Fruit fly (Drosophila melanogaster): ENCODE results near the gene Uch.
A peak's percentile ranks its signal among the peaks of the same experiment; 100 is the strongest.

The Uch gene

DNA sequence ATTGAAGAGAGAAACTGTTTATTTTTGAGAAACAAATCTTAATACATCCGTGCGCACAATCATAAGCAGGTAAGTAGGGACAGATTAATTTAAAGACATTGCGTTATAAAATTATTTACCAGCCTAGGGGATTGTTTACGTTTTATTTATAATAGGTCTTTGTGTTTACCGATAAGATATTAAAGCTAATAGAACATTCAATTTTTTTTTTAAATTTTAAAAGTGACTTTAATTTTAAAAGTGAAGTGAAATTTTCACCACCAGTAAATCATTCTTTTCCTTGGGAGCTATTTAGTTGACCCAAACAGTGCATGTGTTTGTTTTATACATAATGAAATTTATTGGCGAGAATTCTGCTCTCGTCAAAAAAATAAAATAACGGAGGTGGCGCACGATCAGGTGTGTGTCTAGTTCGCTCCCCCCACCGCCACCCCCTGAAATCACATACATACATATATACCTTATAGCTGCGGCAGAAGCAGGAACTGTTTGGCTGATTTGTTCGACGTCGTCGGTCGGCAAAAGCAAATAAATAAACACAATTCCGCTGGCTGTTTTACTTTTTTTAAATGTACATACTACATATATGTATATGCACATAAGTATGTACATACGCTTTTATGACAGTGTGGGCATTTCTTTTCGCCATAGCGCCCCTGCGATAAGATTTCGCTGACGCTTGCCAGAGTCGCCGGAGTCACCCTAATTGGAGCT lies 37.9 kb downstream of the Uch start (continued):
- TF ChIP-seq dati (GFP tag; IDR thresholded peaks at IDR 0.05) (no peak), ham (GFP tag; IDR thresholded peaks at IDR 0.05) (no peak), Gug (GFP tag; IDR thresholded peaks at IDR 0.05) (no peak), sens (GFP tag) (peak; percentile 74), CG34422 (GFP tag; IDR thresholded peaks at IDR 0.05) (0 out of 3 replicates have a peak, but pooled peaks have one; percentile 33), scrt (GFP tag; optimal IDR thresholded peaks at IDR 0.05) (peak; percentile 35), tx (GFP tag; optimal IDR thresholded peaks at IDR 0.05) (no peak), cad (GFP tag; optimal IDR thresholded peaks at IDR 0.05) (peak; percentile 36), CG32767 (GFP tag; IDR thresholded peaks at IDR 0.05) (no peak), Ssrp (tag; optimal IDR thresholded peaks at IDR 0.05) (peak; percentile 21), CG2678 (tag; optimal IDR thresholded peaks at IDR 0.05) (peak; percentile 83), CG5245 (GFP tag; optimal IDR thresholded peaks at IDR 0.05) (peak; percentile 14), Ada2b (GFP tag; IDR thresholded peaks at IDR 0.05) (peak; percentile 42; the same call in 1 of the 2 replicates), CG16815 (GFP tag; optimal IDR thresholded peaks at IDR 0.05) (no peak), CG34224 (GFP tag; IDR thresholded peaks at IDR 0.05; ENCODE audit: partially characterized antibody) (no peak), Dip2 (GFP tag; IDR thresholded peaks at IDR 0.05) (no peak), az2 (GFP tag; optimal IDR thresholded peaks at IDR 0.05) (no peak), Dek (tag; optimal IDR thresholded peaks at IDR 0.05) (peak; percentile 63), CG15073 (GFP tag; optimal IDR thresholded peaks at IDR 0.05) (no peak), trem (tag; optimal IDR thresholded peaks at IDR 0.05) (no peak), Pdp1 (GFP tag; optimal IDR thresholded peaks at IDR 0.05) (peak; percentile 8 to 16), HLH4C (GFP tag; IDR thresholded peaks at IDR 0.05; ENCODE audit: partially characterized antibody) (no peak), CG1602 (GFP tag; optimal IDR thresholded peaks at IDR 0.05) (peak; percentile 18), Sry-δ (GFP tag; optimal IDR thresholded peaks at IDR 0.05) (no peak), C15 (GFP tag; IDR thresholded peaks at IDR 0.05) (no peak), wor (GFP tag; IDR thresholded peaks at IDR 0.05) (0 out of 2 replicates have a peak, but pooled peaks have one; percentile 28), zfh2 (GFP tag; optimal IDR thresholded peaks at IDR 0.05) (peak; percentile 37), org-1 (GFP tag; optimal IDR thresholded peaks at IDR 0.05) (peak; percentile 47), exex (tag; optimal IDR thresholded peaks at IDR 0.05) (no peak), Doc3 (GFP tag; IDR thresholded peaks at IDR 0.05; ENCODE audit: partially characterized antibody) (no peak), phol (tag; optimal IDR thresholded peaks at IDR 0.05) (peak; percentile 54), CG1832 (GFP tag; optimal IDR thresholded peaks at IDR 0.05) (no peak), ems (GFP tag; optimal IDR thresholded peaks at IDR 0.05) (no peak), CG2712 (tag; optimal IDR thresholded peaks at IDR 0.05) (peak; percentile 53), hkb (optimal IDR thresholded peaks at IDR 0.05) (no peak), hkb (GFP tag; IDR thresholded peaks at IDR 0.05) (no peak), Spps (tag; optimal IDR thresholded peaks at IDR 0.05) (no peak), CG14014 (GFP tag; IDR thresholded peaks at IDR 0.05) (no peak), B-H1 (GFP tag; IDR thresholded peaks at IDR 0.05) (no peak), CG12744 (GFP tag; optimal IDR thresholded peaks at IDR 0.05) (peak; percentile 66), CG3995 (GFP tag; optimal IDR thresholded peaks at IDR 0.05) (peak; percentile 58), croc (GFP tag; conservative IDR thresholded peaks at IDR 0.05) (0 out of 3 replicates have a peak, but pooled peaks have one; percentile 15), gfzf (GFP tag; optimal IDR thresholded peaks at IDR 0.05) (no peak), NfI (GFP tag; optimal IDR thresholded peaks at IDR 0.05) (peak; percentile 37), tup (GFP tag; optimal IDR thresholded peaks at IDR 0.05) (no peak), ci (GFP tag; IDR thresholded peaks at IDR 0.05) (0 out of 3 replicates have a peak, but pooled peaks have one; percentile 10), H2.0 (GFP tag; IDR thresholded peaks at IDR 0.05) (no peak; the same call in 1 of the 2 replicates), Sox102F (GFP tag; optimal IDR thresholded peaks at IDR 0.05) (peak; percentile 50), CG5180 (GFP tag; optimal IDR thresholded peaks at IDR 0.05) (peak; percentile 1), Meics (GFP tag; optimal IDR thresholded peaks at IDR 0.05) (peak; percentile 66)
